Worm (Caenorhabditis elegans) whole organism, L4/young adult: ENCODE measurements around the gene C29F9.12.

Experiments
- W03F9.2 ChIP-seq: fragments of 150-350 bp; optimal IDR thresholded peaks from 2 replicates; lab custom pipeline; 2014; ENCODE audit warnings: missing biosample characterization, missing genetic modification characterization
- dao-5 ChIP-seq: sonication (generic microtip); optimal IDR thresholded peaks from 2 replicates; lab custom pipeline; 2016; ENCODE audit warnings: missing genotype, missing genetic modification characterization, moderate library complexity, missing compliant biosample characterization
- him-1 ChIP-seq: sonication (generic microtip); optimal IDR thresholded peaks from 2 replicates; lab custom pipeline; 2016; ENCODE audit warnings: missing genotype, missing genetic modification reagents, missing genetic modification characterization, missing compliant biosample characterization

DNA sequence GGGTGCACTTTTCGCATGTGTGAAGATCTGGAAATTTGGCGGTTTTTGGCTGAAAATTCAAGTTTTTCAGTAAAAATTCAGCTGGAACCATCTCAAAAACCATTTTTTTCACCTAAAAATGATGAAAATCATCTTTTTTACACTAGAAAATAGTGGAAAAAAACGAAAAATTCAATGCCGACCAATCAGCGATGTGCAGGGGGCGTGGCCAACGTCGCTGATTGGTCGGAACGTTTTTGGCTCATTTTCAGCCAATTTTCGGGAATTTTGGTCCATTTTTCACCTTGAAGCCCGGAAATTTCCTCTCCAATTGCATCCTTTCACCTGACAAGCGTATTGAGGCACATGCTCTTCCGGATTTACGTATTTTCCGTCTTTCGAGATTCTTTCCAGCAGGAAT, 37.5 kb downstream of the C29F9.12 start:
- no peak for TF ChIP-seq him-1 (tag; lab: Kevin White, UChicago)
- TF ChIP-seq W03F9.2 (tag; lab: Kevin White, UChicago): no peak
- TF ChIP-seq dao-5 (tag; lab: Kevin White, UChicago): no peak
